Worm (Caenorhabditis elegans) whole organism, L4/young adult: ENCODE measurements around the gene best-7.

ENCODE experiments used
- W03F9.2 ChIP-seq: fragments of 150-350 bp; optimal IDR thresholded peaks from 2 replicates; lab custom pipeline; 2014; ENCODE audit warnings: missing biosample characterization, missing genetic modification characterization
- dao-5 ChIP-seq: sonication (generic microtip); optimal IDR thresholded peaks from 2 replicates; lab custom pipeline; 2016; ENCODE audit warnings: missing genotype, missing genetic modification characterization, moderate library complexity, missing compliant biosample characterization
- him-1 ChIP-seq: sonication (generic microtip); optimal IDR thresholded peaks from 2 replicates; lab custom pipeline; 2016; ENCODE audit warnings: missing genotype, missing genetic modification reagents, missing genetic modification characterization, missing compliant biosample characterization

- TF ChIP-seq him-1 (tag; lab: Kevin White, UChicago) (no peak), W03F9.2 (tag; lab: Kevin White, UChicago) (no peak), dao-5 (tag; lab: Kevin White, UChicago) (no peak)
Observed at ce11 chrIV:11269483-11269882, 39.4 kb upstream of the best-7 start.
